Worm (Caenorhabditis elegans): ENCODE measurements around the gene mec-14.

ce11 chrIII:7153747-7154238 lies 39.0 kb downstream of the mec-14 start, which contains the start of gene ogt-1:
- TF ChIP-seq lin-39 (tag; optimal IDR thresholded peaks at IDR 0.05), result no peak
- TF ChIP-seq zip-4 (GFP tag; optimal IDR thresholded peaks at IDR 0.05), result no peak
- peak; percentile 84 for TF ChIP-seq ama-1 (optimal IDR thresholded peaks at IDR 0.05)
